Worm (Caenorhabditis elegans) whole organism, L1 larva: ENCODE measurements around the gene rbc-1.

Source experiments
- C16A3.4 ChIP-seq: fragments of 150-350 bp; optimal IDR thresholded peaks from 2 replicates; lab custom pipeline; 2014; ENCODE audit warnings: missing biosample characterization, missing genetic modification characterization
- blmp-1 ChIP-seq: fragments of 150-350 bp; optimal IDR thresholded peaks from 2 replicates; lab custom pipeline; 2014; ENCODE audit warnings: missing biosample characterization, missing genetic modification characterization
- fkh-4 ChIP-seq: sonication (generic microtip); optimal IDR thresholded peaks from 2 replicates; lab custom pipeline; 2016; ENCODE audit warnings: missing compliant biosample characterization, missing genetic modification characterization, borderline replicate concordance
- lin-15B ChIP-seq: fragments of 150-350 bp; sonication (generic microtip); optimal IDR thresholded peaks from 3 replicates; lab custom pipeline; 2014; ENCODE audit warnings: missing biosample characterization, missing genetic modification characterization
- nhr-76 ChIP-seq: sonication (generic microtip); optimal IDR thresholded peaks from 2 replicates; lab custom pipeline; 2017; ENCODE audit warnings: missing biosample characterization, missing genetic modification characterization

ce11 chrX:14584335-14584734, 26.8 kb upstream of the rbc-1 start:
- no peak for TF ChIP-seq blmp-1 (tag; lab: Kevin White, UChicago)
- TF ChIP-seq C16A3.4 (tag; lab: Kevin White, UChicago): no peak
- TF ChIP-seq nhr-76 (tag; lab: Kevin White, UChicago): no peak
- TF ChIP-seq fkh-4 (tag; lab: Kevin White, UChicago): no peak
- TF ChIP-seq lin-15B (tag; lab: Kevin White, UChicago): no peak
